Worm (Caenorhabditis elegans) whole organism, L4/young adult: Measurements from ENCODE around the gene nhr-213.

Source experiments
- W03F9.2 ChIP-seq: fragments of 150-350 bp; optimal IDR thresholded peaks from 2 replicates; lab custom pipeline; 2014; ENCODE audit warnings: missing biosample characterization, missing genetic modification characterization
- dao-5 ChIP-seq: sonication (generic microtip); optimal IDR thresholded peaks from 2 replicates; lab custom pipeline; 2016; ENCODE audit warnings: missing genotype, missing genetic modification characterization, moderate library complexity, missing compliant biosample characterization
- him-1 ChIP-seq: sonication (generic microtip); optimal IDR thresholded peaks from 2 replicates; lab custom pipeline; 2016; ENCODE audit warnings: missing genotype, missing genetic modification reagents, missing genetic modification characterization, missing compliant biosample characterization

DNA sequence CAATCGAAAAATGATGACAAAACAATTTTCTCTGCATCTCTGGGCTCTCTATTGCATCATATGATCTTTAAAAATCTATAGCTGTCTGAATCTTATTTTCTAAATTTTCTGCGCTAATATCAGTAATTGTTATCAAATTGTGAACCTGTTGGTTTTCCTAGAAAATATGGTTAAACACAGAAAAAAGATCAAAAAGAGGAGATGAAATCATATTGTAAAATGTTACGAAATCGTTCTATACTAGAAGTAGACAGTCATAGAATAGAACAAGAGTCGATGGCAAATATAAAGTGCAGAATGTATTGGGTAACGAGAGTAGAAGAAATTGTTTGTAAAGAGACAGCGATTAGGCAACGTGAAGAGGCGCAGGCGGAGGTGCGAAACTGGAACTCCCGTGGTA, 15.9 kb downstream of the nhr-213 start:
- TF ChIP-seq dao-5 (tag; lab: Kevin White, UChicago) (no peak), him-1 (tag; lab: Kevin White, UChicago) (no peak), W03F9.2 (tag; lab: Kevin White, UChicago) (no peak)
